Worm (Caenorhabditis elegans) whole organism, L3 larva: Measurements from ENCODE around the gene pitr-2.

Source experiments
- R02D3.7 ChIP-seq: fragments of 150-350 bp; optimal IDR thresholded peaks from 2 replicates; lab custom pipeline; 2014; ENCODE audit warnings: missing biosample characterization, missing genetic modification characterization
- ZK546.5 ChIP-seq: sonication (generic microtip); optimal IDR thresholded peaks from 2 replicates; lab custom pipeline; 2017; ENCODE audit warnings: missing biosample characterization, missing genetic modification characterization
- aly-2 ChIP-seq: fragments of 150-350 bp; optimal IDR thresholded peaks from 2 replicates; lab custom pipeline; 2014; ENCODE audit warnings: missing biosample characterization, missing genetic modification characterization
- ama-1 ChIP-seq: fragments of 150-350 bp; optimal IDR thresholded peaks from 2 replicates; lab custom pipeline; 2018
- ceh-16 ChIP-seq: sonication (generic microtip); optimal IDR thresholded peaks from 2 replicates; lab custom pipeline; 2017; ENCODE audit warnings: missing biosample characterization, missing genetic modification characterization
- ceh-28 ChIP-seq: fragments of 150-350 bp; optimal IDR thresholded peaks from 2 replicates; lab custom pipeline; 2014; ENCODE audit warnings: missing biosample characterization, missing genetic modification reagents, missing genetic modification characterization
- ceh-82 ChIP-seq: fragments of 150-350 bp; optimal IDR thresholded peaks from 2 replicates; lab custom pipeline; 2014; ENCODE audit warnings: missing biosample characterization, missing genetic modification characterization
- ceh-9 ChIP-seq: sonication (generic microtip); optimal IDR thresholded peaks from 2 replicates; lab custom pipeline; 2018; ENCODE audit warnings: missing biosample characterization, missing genetic modification characterization
- daf-12 ChIP-seq: fragments of 150-350 bp; optimal IDR thresholded peaks from 2 replicates; lab custom pipeline; 2014; ENCODE audit warnings: missing biosample characterization, missing genetic modification reagents, missing genetic modification characterization
- egl-27 ChIP-seq: sonication (generic microtip); optimal IDR thresholded peaks from 4 replicates; lab custom pipeline; 2017; ENCODE audit warnings: missing biosample characterization, missing genetic modification reagents, missing genetic modification characterization
- egl-5 ChIP-seq: fragments of 150-350 bp; optimal IDR thresholded peaks from 2 replicates; lab custom pipeline; 2017; ENCODE audit warnings: missing biosample characterization, missing genetic modification reagents, missing genetic modification characterization, inconsistent platforms
- elt-1 ChIP-seq: fragments of 150-350 bp; optimal IDR thresholded peaks from 2 replicates; lab custom pipeline; 2014; ENCODE audit warnings: missing biosample characterization, missing genetic modification characterization
- elt-2 ChIP-seq: sonication (generic microtip); optimal IDR thresholded peaks from 2 replicates; lab custom pipeline; 2016; ENCODE audit warnings: missing genetic modification reagents, mild to moderate bottlenecking, missing genetic modification characterization, missing compliant biosample characterization
- elt-3 ChIP-seq, 3 experiments: fragments of 150-350 bp in 1 of 3; sonication (generic microtip) in 2 of 3; optimal IDR thresholded peaks; 2 replicates in 2 of 3; 4 replicates in 1 of 3; lab custom pipeline; 2014 to 2017; ENCODE audit warnings: missing biosample characterization in 3 of 3, missing genetic modification characterization in 3 of 3
- eor-1 ChIP-seq, 2 experiments: fragments of 150-350 bp; optimal IDR thresholded peaks; 2 replicates each; lab custom pipeline; 2014 to 2018; ENCODE audit warnings: missing biosample characterization in 2 of 2, missing genetic modification characterization in 2 of 2
- fkh-10 ChIP-seq: sonication (generic microtip); optimal IDR thresholded peaks from 2 replicates; lab custom pipeline; 2017; ENCODE audit warnings: missing biosample characterization, missing genetic modification reagents, missing genetic modification characterization
- fkh-2 ChIP-seq: fragments of 150-350 bp; optimal IDR thresholded peaks from 2 replicates; lab custom pipeline; 2014; ENCODE audit warnings: missing biosample characterization, missing genetic modification reagents, missing genetic modification characterization
- fos-1 ChIP-seq: fragments of 150-350 bp; optimal IDR thresholded peaks from 2 replicates; lab custom pipeline; 2014; ENCODE audit warnings: missing biosample characterization, missing genetic modification characterization
- lin-15B ChIP-seq: fragments of 150-350 bp; optimal IDR thresholded peaks from 2 replicates; lab custom pipeline; 2014; ENCODE audit warnings: missing biosample characterization, missing genetic modification characterization
- lin-39 ChIP-seq: fragments of 150-350 bp; optimal IDR thresholded peaks from 2 replicates; lab custom pipeline; 2018; ENCODE audit warnings: missing biosample characterization, missing genetic modification reagents, missing genetic modification characterization
- mdl-1 ChIP-seq: fragments of 150-350 bp; optimal IDR thresholded peaks from 2 replicates; lab custom pipeline; 2014; ENCODE audit warnings: missing biosample characterization, missing genetic modification characterization
- mml-1 ChIP-seq: fragments of 150-350 bp; sonication (generic microtip); optimal IDR thresholded peaks from 3 replicates; lab custom pipeline; 2014; ENCODE audit warnings: missing biosample characterization, missing genetic modification characterization
- nfya-1 ChIP-seq: sonication (generic microtip); optimal IDR thresholded peaks from 2 replicates; lab custom pipeline; 2017; ENCODE audit warnings: missing genetic modification characterization, mild to moderate bottlenecking, missing compliant biosample characterization, antibody characterized with exemption, moderate library complexity; ENCODE audit not compliant: insufficient read depth
- nhr-11 ChIP-seq: fragments of 150-350 bp; optimal IDR thresholded peaks from 2 replicates; lab custom pipeline; 2014; ENCODE audit warnings: missing biosample characterization, missing genetic modification characterization
- nhr-12 ChIP-seq: fragments of 150-350 bp; optimal IDR thresholded peaks from 2 replicates; lab custom pipeline; 2014; ENCODE audit warnings: missing biosample characterization, missing genetic modification characterization
- nhr-23 ChIP-seq: fragments of 150-350 bp; optimal IDR thresholded peaks from 2 replicates; lab custom pipeline; 2014; ENCODE audit warnings: missing biosample characterization, missing genetic modification reagents, missing genetic modification characterization
- nhr-237 ChIP-seq: fragments of 150-350 bp; optimal IDR thresholded peaks from 2 replicates; lab custom pipeline; 2014; ENCODE audit warnings: missing biosample characterization, missing genetic modification characterization
- nhr-25 ChIP-seq: sonication (generic microtip); optimal IDR thresholded peaks from 2 replicates; lab custom pipeline; 2017; ENCODE audit warnings: missing biosample characterization, missing genetic modification characterization
- nhr-76 ChIP-seq: fragments of 150-350 bp; sonication (generic microtip); optimal IDR thresholded peaks from 5 replicates; lab custom pipeline; 2014; ENCODE audit warnings: missing biosample characterization, missing genetic modification characterization
- nhr-77 ChIP-seq: fragments of 150-350 bp; optimal IDR thresholded peaks from 2 replicates; lab custom pipeline; 2014; ENCODE audit warnings: missing biosample characterization, missing genetic modification characterization
- pqm-1 ChIP-seq: fragments of 150-350 bp; optimal IDR thresholded peaks from 2 replicates; lab custom pipeline; 2017; ENCODE audit warnings: missing biosample characterization, missing genetic modification characterization, inconsistent platforms
- tbx-2 ChIP-seq: sonication (generic microtip); optimal IDR thresholded peaks from 2 replicates; lab custom pipeline; 2016; ENCODE audit warnings: mild to moderate bottlenecking, missing genetic modification characterization, missing compliant biosample characterization
- unc-39 ChIP-seq: sonication (generic microtip); optimal IDR thresholded peaks from 4 replicates; lab custom pipeline; 2017; ENCODE audit warnings: missing biosample characterization, missing genetic modification characterization
- unc-62 ChIP-seq: fragments of 150-350 bp; sonication (generic microtip); optimal IDR thresholded peaks from 4 replicates; lab custom pipeline; 2014; ENCODE audit warnings: missing biosample characterization, missing genetic modification reagents, missing genetic modification characterization
- zag-1 ChIP-seq: fragments of 150-350 bp; optimal IDR thresholded peaks from 2 replicates; lab custom pipeline; 2014; ENCODE audit warnings: missing biosample characterization, missing genetic modification characterization
- ztf-11 ChIP-seq: fragments of 150-350 bp; optimal IDR thresholded peaks from 2 replicates; lab custom pipeline; 2014; ENCODE audit warnings: missing biosample characterization, missing genetic modification characterization
- ztf-4 ChIP-seq: fragments of 150-350 bp; optimal IDR thresholded peaks from 2 replicates; lab custom pipeline; 2014; ENCODE audit warnings: missing biosample characterization, missing genetic modification characterization

pitr-2 gene

DNA sequence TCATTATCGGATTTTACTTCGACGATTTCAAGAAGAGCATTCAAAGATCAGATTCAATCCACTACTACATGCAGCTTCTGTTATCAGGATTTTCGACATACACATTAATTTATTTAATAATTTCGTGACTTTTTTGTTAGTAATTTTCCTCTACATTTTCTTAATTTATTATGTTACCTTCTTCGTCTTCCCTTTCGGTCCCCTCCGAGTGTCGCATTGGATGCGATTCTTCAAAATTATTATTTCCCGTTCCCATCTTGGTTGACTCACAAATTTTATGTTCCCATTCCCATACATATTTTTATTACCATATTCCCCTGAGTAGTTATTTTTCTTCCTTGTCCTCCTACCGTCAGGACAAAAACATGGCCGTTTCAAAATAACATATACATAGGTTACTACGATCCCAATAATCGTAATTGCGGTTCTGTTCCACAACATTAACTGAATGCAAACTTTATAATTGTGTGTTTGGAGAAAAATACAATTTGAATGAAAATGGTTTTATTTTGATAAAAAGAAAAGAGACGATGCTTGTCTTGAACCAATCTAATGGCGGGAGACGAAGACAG is 21.7 kb upstream of the pitr-2 start:
- peak; percentile 88 for TF ChIP-seq nhr-25 (tag; lab: Kevin White, UChicago)
- peak; percentile 34 for TF ChIP-seq nfya-1 (tag; lab: Kevin White, UChicago)
- peak; percentile 68 for TF ChIP-seq ama-1 (lab: Kevin White, UChicago)

DNA sequence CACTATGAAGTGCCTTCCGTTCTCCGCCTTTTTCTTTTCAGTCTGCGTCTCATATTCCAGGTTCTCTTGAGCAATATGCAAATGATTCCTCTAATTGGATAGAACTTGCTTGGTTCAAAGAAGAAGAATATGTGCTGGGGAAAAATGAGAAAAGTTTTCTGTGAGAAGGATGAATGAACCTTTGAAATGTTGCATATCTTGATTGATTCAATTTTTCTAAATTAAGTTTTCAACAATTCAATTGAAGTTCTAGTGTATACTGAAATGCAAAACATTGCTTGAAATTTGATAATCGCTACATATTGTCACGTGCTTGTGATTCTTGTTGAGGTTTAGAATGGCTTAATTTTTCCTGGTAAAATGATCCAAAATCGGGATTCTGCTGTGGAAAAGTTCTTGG is 20.1 kb upstream of the pitr-2 start:
- TF ChIP-seq fkh-10 (GFP tag; lab: Kevin White, UChicago) (peak; percentile 96), ceh-28 (no peak)

DNA sequence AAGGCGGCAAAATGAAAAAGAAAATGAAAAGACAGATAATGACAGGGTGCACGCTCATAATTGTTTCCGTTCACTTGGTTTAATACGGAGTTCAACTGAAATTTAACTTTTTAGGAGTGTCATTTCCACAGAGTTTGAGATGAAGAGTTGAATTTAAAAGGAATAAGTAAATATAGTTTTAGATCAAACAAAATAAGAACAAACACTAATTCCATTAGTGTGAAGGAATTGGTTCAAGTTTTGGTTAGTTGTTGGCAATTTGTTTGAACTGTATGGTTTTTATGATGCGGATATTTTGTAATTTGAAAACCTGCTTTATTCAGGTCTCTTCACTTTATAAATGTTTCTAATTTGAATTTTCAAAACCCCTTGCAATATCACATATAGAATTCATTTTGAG is 19.2 kb upstream of the pitr-2 start, which contains the start of gene B0222.15:
B0222.15 (minus strand) TSS at position 101 of the 400 bp plus-strand sequence.
- TF ChIP-seq eor-1 (tag; optimal IDR thresholded peaks at IDR 0.05; lab: Kevin White, UChicago) (no peak), nhr-25 (tag; lab: Kevin White, UChicago) (no peak), nhr-12 (no peak), elt-3 (tag; optimal IDR thresholded peaks at IDR 0.05; lab: Kevin White, UChicago) (no peak), ztf-4 (tag; lab: Kevin White, UChicago) (no peak), zag-1 (tag; lab: Kevin White, UChicago) (no peak), ztf-11 (no peak), nhr-76 (tag; lab: Kevin White, UChicago) (no peak), daf-12 (no peak), egl-5 (no peak), egl-27 (tag; lab: Kevin White, UChicago) (no peak), nhr-23 (tag; lab: Kevin White, UChicago) (no peak), elt-1 (tag; lab: Kevin White, UChicago) (no peak), pqm-1 (no peak), nhr-11 (no peak), lin-39 (tag; lab: Kevin White, UChicago) (no peak)

DNA sequence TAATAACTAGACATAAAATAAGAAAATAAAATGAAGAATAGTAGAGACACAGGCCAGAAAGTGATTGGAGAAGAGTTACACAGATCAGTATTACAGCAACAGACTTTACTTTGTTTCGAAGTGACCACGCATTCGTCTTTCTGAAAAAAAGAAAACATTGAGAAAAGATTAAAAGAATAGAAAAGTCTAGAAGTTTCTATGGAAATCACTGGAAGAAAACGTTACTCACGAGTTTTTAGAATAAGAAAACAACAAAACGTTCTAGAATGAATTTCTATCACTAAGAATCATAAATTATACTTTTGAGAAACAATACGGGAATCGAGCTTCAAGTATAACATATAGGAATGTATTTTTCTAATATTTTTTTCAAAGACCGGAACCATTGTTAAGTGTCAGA is 18.1 kb upstream of the pitr-2 start:
- no peak for TF ChIP-seq nhr-12
- no peak for TF ChIP-seq nhr-23 (tag; lab: Kevin White, UChicago)
- TF ChIP-seq fkh-2 (tag; lab: Kevin White, UChicago): no peak
- TF ChIP-seq nhr-77 (tag; lab: Kevin White, UChicago): no peak
- TF ChIP-seq eor-1 (tag; optimal IDR thresholded peaks at IDR 0.05; lab: Kevin White, UChicago): no peak
- TF ChIP-seq nhr-237 (tag; lab: Kevin White, UChicago): no peak
- no peak for TF ChIP-seq zag-1 (tag; lab: Kevin White, UChicago)
- no peak for TF ChIP-seq ceh-82 (tag; lab: Kevin White, UChicago)
- TF ChIP-seq lin-15B: no peak

DNA sequence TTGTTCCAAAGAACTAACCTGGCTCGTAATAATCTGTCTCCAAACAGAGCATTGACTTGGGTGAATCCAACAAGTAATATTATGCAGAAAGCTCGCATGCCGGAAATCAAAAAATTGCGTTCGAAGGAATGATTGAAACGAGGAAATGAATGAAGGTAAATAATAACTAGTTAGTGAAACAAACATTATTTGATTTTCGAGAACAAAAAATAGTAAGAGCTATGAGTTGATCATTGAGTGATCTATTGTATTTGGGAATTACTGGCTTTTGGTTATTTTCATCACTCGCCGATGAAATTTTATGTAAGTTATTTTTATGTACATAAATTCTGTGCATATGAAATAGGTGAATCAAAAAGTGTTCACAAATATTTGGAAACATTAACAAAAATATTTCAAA is 17.3 kb upstream of the pitr-2 start, which contains the start of gene B0222.5:
B0222.5 (minus strand) TSS at position 101 of the 400 bp plus-strand sequence.
- no peak for TF ChIP-seq tbx-2 (tag; lab: Kevin White, UChicago)
- no peak for TF ChIP-seq zag-1 (tag; lab: Kevin White, UChicago)
- no peak for TF ChIP-seq nhr-237 (tag; lab: Kevin White, UChicago)
- TF ChIP-seq aly-2: no peak
- no peak for TF ChIP-seq ceh-28
- no peak for TF ChIP-seq unc-39
- no peak for TF ChIP-seq mml-1
- TF ChIP-seq fkh-2 (tag; lab: Kevin White, UChicago): no peak

DNA sequence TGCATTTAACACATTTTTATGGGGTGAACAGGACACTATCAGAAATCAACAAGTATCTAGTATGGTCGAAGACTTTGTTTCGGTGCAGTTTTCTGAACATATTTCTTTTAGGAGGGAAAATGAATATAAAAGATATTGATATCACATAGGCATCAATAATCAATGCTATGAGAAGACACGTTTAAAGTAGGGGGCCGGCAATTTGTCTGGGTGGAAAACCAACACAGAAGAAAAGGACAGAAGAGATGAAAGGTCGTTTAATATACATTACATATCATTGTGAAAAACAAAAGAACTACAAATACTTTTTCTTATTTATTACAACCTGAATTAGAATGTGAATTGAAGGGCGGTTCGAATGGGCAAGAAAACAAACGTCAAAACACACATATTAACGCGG is 14.8 kb upstream of the pitr-2 start:
- peak; percentile 16 for TF ChIP-seq nhr-25 (tag; lab: Kevin White, UChicago)
- TF ChIP-seq nhr-12: no peak
- TF ChIP-seq, all 47 proteins: peak for 1

DNA sequence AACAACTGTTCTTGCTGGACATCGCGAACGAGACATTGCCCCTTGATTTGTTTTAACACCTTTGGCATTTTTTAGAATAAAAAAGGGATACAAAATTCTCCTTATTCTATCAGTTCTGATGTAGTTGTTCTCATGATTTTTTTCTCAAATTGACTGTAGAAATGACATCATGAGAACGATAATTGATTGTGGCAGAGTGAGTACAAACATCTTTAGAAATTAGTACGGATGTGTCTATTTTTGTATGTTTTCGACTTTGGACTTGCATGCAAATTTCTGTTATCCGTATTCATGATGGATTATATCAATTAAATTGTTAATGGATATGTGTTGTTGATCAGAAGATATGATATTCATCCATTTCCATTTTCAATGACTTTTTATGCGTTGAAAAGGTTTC is 10.6 kb upstream of the pitr-2 start:
- no peak for TF ChIP-seq ama-1 (lab: Kevin White, UChicago)
- TF ChIP-seq R02D3.7: no peak
- no peak for TF ChIP-seq elt-1 (tag; lab: Kevin White, UChicago)
- no peak for TF ChIP-seq ZK546.5 (tag; lab: Kevin White, UChicago)
- no peak for TF ChIP-seq ceh-9 (tag; lab: Kevin White, UChicago)
- TF ChIP-seq ceh-16 (tag; lab: Kevin White, UChicago): no peak
- TF ChIP-seq nfya-1 (tag; lab: Kevin White, UChicago): no peak
- no peak for TF ChIP-seq unc-62 (GFP tag; lab: Kevin White, UChicago)
- no peak for TF ChIP-seq nhr-25 (tag; lab: Kevin White, UChicago)
- no peak for TF ChIP-seq fos-1 (tag; lab: Kevin White, UChicago)
- TF ChIP-seq elt-3 (tag; optimal IDR thresholded peaks at IDR 0.05; lab: Kevin White, UChicago): no peak
- TF ChIP-seq ceh-82 (tag; lab: Kevin White, UChicago): no peak
- TF ChIP-seq aly-2: no peak
- no peak for TF ChIP-seq egl-5
- TF ChIP-seq elt-2 (tag; lab: Kevin White, UChicago): no peak
- TF ChIP-seq mdl-1 (tag; lab: Kevin White, UChicago): no peak
- no peak for TF ChIP-seq nhr-23 (tag; lab: Kevin White, UChicago)
- no peak for TF ChIP-seq ztf-4 (tag; lab: Kevin White, UChicago)
- no peak for TF ChIP-seq nhr-77 (tag; lab: Kevin White, UChicago)
